Fruit fly (Drosophila melanogaster) whole organism, wandering third instar larva: ENCODE results near the gene CG13838.

Experiments
- Abd-B ChIP-seq: fragments of >200 bp; optimal IDR thresholded peaks from 2 replicates; lab custom pipeline; 2017; ENCODE audit warnings: missing biosample characterization, missing genetic modification characterization
- psq ChIP-seq: fragments of 200-800 bp; sonication (Bioruptor generic); optimal IDR thresholded peaks from 3 replicates; lab custom pipeline; 2017; ENCODE audit warnings: missing biosample characterization, mild to moderate bottlenecking, missing genetic modification characterization, moderate library complexity
- sage ChIP-seq: fragments of 200-800 bp; sonication (Bioruptor generic); optimal IDR thresholded peaks from 2 replicates; lab custom pipeline; 2016; ENCODE audit warnings: missing biosample characterization, mild to moderate bottlenecking, missing genetic modification characterization
- usp ChIP-seq: fragments of >200 bp; optimal IDR thresholded peaks from 2 replicates; lab custom pipeline; 2017; ENCODE audit warnings: missing biosample characterization, missing genetic modification characterization

dm6 chr3R:23057390-23057789, 15.3 kb downstream of the CG13838 start:
- no peak for TF ChIP-seq usp (GFP tag; lab: Kevin White, UChicago)
- TF ChIP-seq Abd-B (GFP tag; lab: Kevin White, UChicago): no peak
- TF ChIP-seq sage (GFP tag; lab: Kevin White, UChicago): no peak
- no peak for TF ChIP-seq psq (GFP tag; lab: Kevin White, UChicago)
